Worm (Caenorhabditis elegans) whole organism, L2 larva: ENCODE data around the gene C06A1.6.

Experiments
- F13H6.1 ChIP-seq: sonication (generic microtip); optimal IDR thresholded peaks from 2 replicates; lab custom pipeline; 2016; ENCODE audit warnings: missing genetic modification characterization, missing compliant biosample characterization
- R02D3.7 ChIP-seq: fragments of 150-350 bp; optimal IDR thresholded peaks from 2 replicates; lab custom pipeline; 2014; ENCODE audit warnings: missing biosample characterization, missing genetic modification characterization
- ZK546.5 ChIP-seq: sonication (generic microtip); optimal IDR thresholded peaks from 2 replicates; lab custom pipeline; 2017; ENCODE audit warnings: missing biosample characterization, missing genetic modification characterization
- alr-1 ChIP-seq: fragments of 150-350 bp; optimal IDR thresholded peaks from 2 replicates; lab custom pipeline; 2014; ENCODE audit warnings: missing biosample characterization, missing genetic modification characterization
- aly-2 ChIP-seq: fragments of 150-350 bp; optimal IDR thresholded peaks from 2 replicates; lab custom pipeline; 2014; ENCODE audit warnings: missing biosample characterization, missing genetic modification characterization
- ama-1 ChIP-seq: fragments of 150-350 bp; optimal IDR thresholded peaks from 2 replicates; lab custom pipeline; 2018; ENCODE audit warnings: inconsistent platforms
- blmp-1 ChIP-seq: sonication (generic microtip); optimal IDR thresholded peaks from 2 replicates; lab custom pipeline; 2017; ENCODE audit warnings: missing genetic modification characterization, mild to moderate bottlenecking, missing compliant biosample characterization, antibody characterized with exemption, moderate library complexity; ENCODE audit not compliant: insufficient read depth
- ceh-16 ChIP-seq: fragments of 150-350 bp; optimal IDR thresholded peaks from 2 replicates; lab custom pipeline; 2014; ENCODE audit warnings: missing biosample characterization, missing genetic modification characterization
- crh-2 ChIP-seq: sonication (generic microtip); optimal IDR thresholded peaks from 2 replicates; lab custom pipeline; 2017; ENCODE audit warnings: missing biosample characterization, missing genetic modification characterization
- dmd-4 ChIP-seq: sonication (generic microtip); optimal IDR thresholded peaks from 2 replicates; lab custom pipeline; 2017; ENCODE audit warnings: missing biosample characterization, missing genetic modification characterization
- egl-27 ChIP-seq: sonication (generic microtip); optimal IDR thresholded peaks from 3 replicates; lab custom pipeline; 2017; ENCODE audit warnings: missing biosample characterization, missing genetic modification reagents, missing genetic modification characterization
- elt-1 ChIP-seq: fragments of 150-350 bp; optimal IDR thresholded peaks from 2 replicates; lab custom pipeline; 2014; ENCODE audit warnings: missing biosample characterization, missing genetic modification characterization
- fos-1 ChIP-seq: fragments of 150-350 bp; optimal IDR thresholded peaks from 2 replicates; lab custom pipeline; 2014; ENCODE audit warnings: missing biosample characterization, missing genetic modification characterization
- lin-11 ChIP-seq: fragments of 150-350 bp; sonication (generic microtip); optimal IDR thresholded peaks from 2 replicates; lab custom pipeline; 2014; ENCODE audit warnings: missing biosample characterization, missing genetic modification characterization, inconsistent platforms, mixed read lengths
- lin-13 ChIP-seq: fragments of 150-350 bp; optimal IDR thresholded peaks from 2 replicates; lab custom pipeline; 2014; ENCODE audit warnings: missing biosample characterization, missing genetic modification reagents, missing genetic modification characterization
- lin-39 ChIP-seq: fragments of 150-350 bp; optimal IDR thresholded peaks from 2 replicates; lab custom pipeline; 2014; ENCODE audit warnings: missing biosample characterization, missing genetic modification reagents, missing genetic modification characterization
- lsy-2 ChIP-seq, 2 experiments: fragments of 150-350 bp in 1 of 2; sonication (generic microtip) in 1 of 2; optimal IDR thresholded peaks; 2 replicates each; lab custom pipeline; 2014 to 2017; ENCODE audit warnings: missing biosample characterization in 2 of 2, missing genetic modification characterization in 2 of 2
- mbf-1 ChIP-seq: sonication (generic microtip); optimal IDR thresholded peaks from 2 replicates; lab custom pipeline; 2017; ENCODE audit warnings: missing biosample characterization, missing genetic modification characterization
- mdl-1 ChIP-seq, 2 experiments: fragments of 150-350 bp in 1 of 2; sonication (generic microtip) in 1 of 2; optimal IDR thresholded peaks; 2 replicates each; lab custom pipeline; 2017; ENCODE audit warnings: missing biosample characterization in 2 of 2, missing genetic modification characterization in 2 of 2
- nhr-10 ChIP-seq: sonication (generic microtip); optimal IDR thresholded peaks from 2 replicates; lab custom pipeline; 2017; ENCODE audit warnings: missing biosample characterization, missing genetic modification characterization
- nhr-11 ChIP-seq: fragments of 150-350 bp; optimal IDR thresholded peaks from 2 replicates; lab custom pipeline; 2014; ENCODE audit warnings: missing biosample characterization, missing genetic modification characterization
- nhr-12 ChIP-seq: fragments of 150-350 bp; optimal IDR thresholded peaks from 2 replicates; lab custom pipeline; 2014; ENCODE audit warnings: missing biosample characterization, missing genetic modification characterization
- nhr-21 ChIP-seq: fragments of 150-350 bp; optimal IDR thresholded peaks from 2 replicates; lab custom pipeline; 2014; ENCODE audit warnings: missing biosample characterization, missing genetic modification characterization
- nhr-237 ChIP-seq: fragments of 150-350 bp; optimal IDR thresholded peaks from 2 replicates; lab custom pipeline; 2014; ENCODE audit warnings: missing biosample characterization, missing genetic modification characterization
- nhr-25 ChIP-seq: fragments of 150-350 bp; sonication (generic microtip); optimal IDR thresholded peaks from 3 replicates; lab custom pipeline; 2014; ENCODE audit warnings: missing biosample characterization, missing genetic modification characterization
- nhr-6 ChIP-seq: fragments of 150-350 bp; optimal IDR thresholded peaks from 2 replicates; lab custom pipeline; 2014; ENCODE audit warnings: missing biosample characterization, missing genetic modification characterization
- nhr-77 ChIP-seq: fragments of 150-350 bp; optimal IDR thresholded peaks from 2 replicates; lab custom pipeline; 2014; ENCODE audit warnings: missing biosample characterization, missing genetic modification characterization
- peb-1 ChIP-seq: fragments of 150-350 bp; optimal IDR thresholded peaks from 2 replicates; lab custom pipeline; 2014; ENCODE audit warnings: missing biosample characterization, missing genetic modification characterization
- sem-4 ChIP-seq: fragments of 150-350 bp; optimal IDR thresholded peaks from 2 replicates; lab custom pipeline; 2014; ENCODE audit warnings: missing biosample characterization, missing genetic modification reagents, missing genetic modification characterization
- sma-3 ChIP-seq: sonication (generic microtip); optimal IDR thresholded peaks from 2 replicates; lab custom pipeline; 2016; ENCODE audit warnings: missing genetic modification reagents, missing genetic modification characterization, missing compliant biosample characterization
- snpc-4 ChIP-seq: fragments of 150-350 bp; optimal IDR thresholded peaks from 2 replicates; lab custom pipeline; 2014; ENCODE audit warnings: missing biosample characterization, missing genetic modification characterization
- unc-55 ChIP-seq: fragments of 150-350 bp; sonication (generic microtip); optimal IDR thresholded peaks from 3 replicates; lab custom pipeline; 2014; ENCODE audit warnings: missing biosample characterization, missing genetic modification reagents, missing genetic modification characterization
- unc-62 ChIP-seq: fragments of 150-350 bp; optimal IDR thresholded peaks from 2 replicates; lab custom pipeline; 2014; ENCODE audit warnings: missing biosample characterization, missing genetic modification reagents, missing genetic modification characterization
- zag-1 ChIP-seq: fragments of 150-350 bp; optimal IDR thresholded peaks from 2 replicates; lab custom pipeline; 2014; ENCODE audit warnings: missing biosample characterization, missing genetic modification characterization
- ztf-1 ChIP-seq: fragments of 200-800 bp; sonication (Bioruptor generic); conservative IDR thresholded peaks from 2 replicates; pipeline ENCODE4 v1.3.6; 2022; ENCODE audit warnings: missing genetic modification characterization, missing compliant biosample characterization
- ztf-11 ChIP-seq: sonication (generic microtip); optimal IDR thresholded peaks from 2 replicates; lab custom pipeline; 2017; ENCODE audit warnings: missing biosample characterization, missing genetic modification characterization
- ztf-4 ChIP-seq: fragments of 150-350 bp; optimal IDR thresholded peaks from 2 replicates; lab custom pipeline; 2014; ENCODE audit warnings: missing biosample characterization, missing genetic modification characterization

C06A1.6 gene

DNA sequence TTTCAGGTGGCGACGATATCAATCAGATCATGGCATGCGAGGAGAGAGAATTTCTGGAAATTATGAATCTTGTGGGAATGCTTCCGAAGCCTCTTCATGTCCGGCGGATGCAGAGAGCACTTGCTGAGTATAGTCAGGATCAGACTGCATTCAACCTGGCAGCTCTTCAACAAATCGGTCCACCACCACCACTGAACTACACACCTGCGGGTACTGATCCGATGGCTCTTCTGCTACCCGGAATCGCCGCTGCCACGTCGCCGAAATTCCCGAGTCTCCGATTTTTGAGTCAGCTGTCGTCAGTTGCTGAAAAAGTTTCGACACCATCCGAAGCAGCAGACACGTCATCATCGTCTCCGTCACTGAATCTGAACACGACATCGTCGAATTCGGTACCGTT is 33.6 kb downstream of the C06A1.6 start:
- TF ChIP-seq R02D3.7 (tag; lab: Kevin White, UChicago) (no peak), mbf-1 (no peak), nhr-11 (no peak), lin-13 (GFP tag; lab: Kevin White, UChicago) (no peak), sma-3 (GFP tag; lab: Kevin White, UChicago) (no peak), lin-11 (no peak), ztf-4 (no peak), nhr-10 (tag; lab: Kevin White, UChicago) (no peak), ZK546.5 (tag; lab: Kevin White, UChicago) (no peak), ztf-1 (GFP tag; lab: Robert Waterston, UW) (no peak)

DNA sequence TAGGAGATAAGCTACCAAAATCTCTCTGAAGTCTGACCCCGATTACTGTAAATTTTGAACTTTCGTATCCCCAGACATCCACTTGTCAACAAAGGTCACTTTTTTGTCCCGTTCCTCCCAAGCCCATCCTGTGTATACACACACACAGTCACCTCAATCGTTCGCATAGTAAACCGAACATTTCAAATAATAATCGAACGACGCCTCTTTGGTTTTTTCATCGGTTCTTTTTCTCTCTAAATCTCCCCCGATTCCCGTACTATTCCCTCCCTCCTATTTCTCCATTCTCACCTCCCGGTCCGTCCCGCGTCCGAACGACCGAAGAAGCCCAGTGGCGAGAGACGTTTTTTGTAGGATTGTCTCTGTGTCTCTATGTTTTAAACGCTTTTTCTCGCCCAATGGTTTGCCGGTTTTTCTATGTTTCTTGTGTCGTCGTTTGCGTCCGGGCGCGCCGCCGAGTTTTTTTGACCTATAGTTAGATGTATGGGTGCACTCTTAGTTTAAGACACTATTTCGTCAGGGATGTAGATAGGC is 35.2 kb downstream of the C06A1.6 start:
- TF ChIP-seq sem-4 (tag; lab: Kevin White, UChicago) (peak; percentile 42), nhr-12 (tag; lab: Kevin White, UChicago) (no peak)

DNA sequence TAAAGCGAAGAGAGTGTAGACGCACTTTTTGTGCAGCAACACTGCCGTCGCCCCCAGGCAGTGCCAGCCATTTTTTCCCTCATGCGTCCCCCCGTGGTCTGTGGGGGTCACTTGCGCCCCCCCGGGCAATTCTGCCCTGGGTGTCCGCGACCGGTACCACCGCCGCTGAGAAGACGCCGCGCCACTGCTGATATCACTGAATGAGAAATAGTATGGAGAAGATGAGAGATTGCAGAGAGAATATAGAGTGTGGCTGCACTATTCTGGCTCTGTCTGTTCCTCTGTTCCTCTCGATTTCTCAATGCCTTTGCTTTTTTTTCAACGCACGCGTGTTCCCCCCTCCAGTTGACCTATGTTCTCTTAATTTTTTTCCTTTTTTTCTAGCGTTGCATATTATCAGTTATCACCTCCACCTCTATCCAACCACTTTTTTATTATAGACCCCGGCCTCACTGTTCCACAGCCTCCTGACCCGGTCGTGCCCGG is 36.8 kb downstream of the C06A1.6 start, which contains the start of gene mab-10:
TSS of gene mab-10 (plus strand) at position 436 of the 486 bp plus-strand sequence.
- TF ChIP-seq fos-1 (peak; percentile 45), crh-2 (tag; lab: Kevin White, UChicago) (no peak), lin-13 (GFP tag; lab: Kevin White, UChicago) (no peak), F13H6.1 (tag; lab: Kevin White, UChicago) (peak; percentile 72), zag-1 (tag; lab: Kevin White, UChicago) (peak; percentile 83), unc-55 (GFP tag; lab: Kevin White, UChicago) (peak; percentile 27), nhr-11 (peak; percentile 60), lsy-2 (tag; optimal IDR thresholded peaks at IDR 0.05; lab: Kevin White, UChicago) (peak in 1 of 2 experiments; percentile 34), nhr-237 (tag; lab: Kevin White, UChicago) (no peak), nhr-77 (tag; lab: Kevin White, UChicago) (no peak)

DNA sequence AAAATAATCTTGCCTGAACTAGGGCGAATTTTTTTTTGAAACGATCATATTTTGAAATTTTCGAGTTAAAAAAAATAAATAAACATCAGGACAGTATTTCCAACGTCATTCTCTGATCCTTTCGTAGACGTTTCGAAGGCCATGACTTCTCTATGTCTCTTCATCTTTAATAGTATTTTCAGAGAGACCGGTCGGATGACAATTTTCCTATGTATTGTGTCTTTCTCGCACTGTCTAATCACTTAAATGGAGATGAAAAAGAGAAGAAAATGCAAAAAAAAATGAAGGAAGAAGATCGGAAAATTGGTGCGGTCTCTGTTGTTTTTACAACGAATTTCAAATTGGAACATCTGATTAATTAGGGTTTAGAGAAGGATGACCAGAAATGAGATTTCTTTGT is 39.3 kb downstream of the C06A1.6 start:
- peak; percentile 23 for TF ChIP-seq nhr-25 (tag; lab: Kevin White, UChicago)
- TF ChIP-seq mdl-1 (tag; optimal IDR thresholded peaks at IDR 0.05; lab: Kevin White, UChicago), result no peak
- peak; percentile 17 for TF ChIP-seq crh-2 (tag; lab: Kevin White, UChicago)
- no peak for TF ChIP-seq mbf-1

DNA sequence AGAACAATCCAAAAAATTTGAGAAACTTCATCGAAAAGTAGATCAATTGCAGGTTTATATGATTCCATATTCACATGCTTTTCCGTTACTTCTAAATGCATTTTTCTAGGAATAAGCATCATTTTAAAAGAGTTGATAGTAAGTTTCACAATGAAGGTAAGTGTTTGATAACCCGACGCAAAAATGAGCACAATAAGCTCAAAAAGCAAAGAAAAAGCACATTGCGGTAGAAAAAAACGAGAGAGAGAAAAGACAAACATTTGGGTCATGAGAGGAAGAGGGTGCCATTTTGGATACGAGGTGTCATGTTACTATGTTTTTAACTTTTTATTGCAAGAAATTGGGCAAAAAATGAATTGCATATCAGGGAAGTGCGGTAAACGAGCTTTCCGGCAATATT is 40.1 kb downstream of the C06A1.6 start, which contains the start of gene F59B10.6:
TSS of gene F59B10.6 (minus strand) at position 101 of the 400 bp plus-strand sequence.
- TF ChIP-seq unc-62 (GFP tag; lab: Kevin White, UChicago) (no peak), alr-1 (tag; lab: Kevin White, UChicago) (no peak), ceh-16 (tag; lab: Kevin White, UChicago) (no peak), elt-1 (tag; lab: Kevin White, UChicago) (no peak), blmp-1 (no peak), crh-2 (tag; lab: Kevin White, UChicago) (no peak), nhr-21 (no peak), ama-1 (lab: Kevin White, UChicago) (no peak), aly-2 (tag; lab: Kevin White, UChicago) (no peak), lin-13 (GFP tag; lab: Kevin White, UChicago) (no peak), lsy-2 (tag; optimal IDR thresholded peaks at IDR 0.05; lab: Kevin White, UChicago) (no peak), lin-39 (no peak), nhr-6 (tag; lab: Kevin White, UChicago) (no peak), mbf-1 (no peak), ztf-11 (no peak)

DNA sequence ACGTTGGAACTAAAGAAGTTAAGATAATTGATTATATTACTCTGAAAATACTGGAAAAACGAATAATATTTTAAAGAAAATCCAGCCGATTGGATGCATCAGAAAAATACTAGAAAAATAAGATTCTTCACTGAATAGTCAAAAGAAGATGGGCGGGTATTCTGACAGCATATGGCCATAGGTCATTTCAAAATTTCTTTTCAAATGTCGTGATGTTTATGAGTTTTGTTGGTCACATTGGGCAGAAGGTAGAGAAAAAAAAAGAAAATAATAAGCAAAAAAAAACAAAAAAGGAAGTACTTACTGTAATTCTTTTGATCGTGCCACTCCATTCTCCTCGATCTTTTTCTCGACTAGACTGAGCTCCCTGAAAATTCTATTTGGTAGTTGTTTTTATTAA is 40.9 kb downstream of the C06A1.6 start, which contains the start of gene F59B10.5:
TSS of gene F59B10.5 (minus strand) at position 101 of the 400 bp plus-strand sequence.
- TF ChIP-seq egl-27 (tag; lab: Kevin White, UChicago) (no peak), mdl-1 (tag; optimal IDR thresholded peaks at IDR 0.05; lab: Kevin White, UChicago) (no peak), sem-4 (tag; lab: Kevin White, UChicago) (no peak), dmd-4 (no peak), snpc-4 (tag; lab: Kevin White, UChicago) (no peak), ztf-4 (no peak), alr-1 (tag; lab: Kevin White, UChicago) (no peak), lin-13 (GFP tag; lab: Kevin White, UChicago) (no peak), peb-1 (no peak)
- TF ChIP-seq, all 48 proteins: peak for 0
